Worm (Caenorhabditis elegans) whole organism, midembryonic: ENCODE results near the gene ZK1098.3.

Experiments
- T22C8.4 ChIP-seq: fragments of 200-800 bp; sonication (Bioruptor generic); IDR thresholded peaks from 2 replicates; pipeline ENCODE4 v1.3.6; 2022; ENCODE audit warnings: missing genetic modification characterization, missing compliant biosample characterization
- flt-1 ChIP-seq: fragments of 200-800 bp; sonication (Bioruptor generic); IDR thresholded peaks from 2 replicates; pipeline ENCODE4 v1.3.6; 2022; ENCODE audit warnings: missing genetic modification characterization, missing compliant biosample characterization
- klf-2 ChIP-seq: fragments of 200-800 bp; sonication (Bioruptor generic); conservative IDR thresholded peaks from 2 replicates; pipeline ENCODE4 v1.3.6; 2022; ENCODE audit warnings: missing genetic modification reagents, missing genetic modification characterization, missing compliant biosample characterization
- tab-1 ChIP-seq: fragments of 200-800 bp; sonication (Bioruptor generic); IDR thresholded peaks from 2 replicates; pipeline ENCODE4 v1.3.6; 2022; ENCODE audit warnings: missing genetic modification characterization, missing compliant biosample characterization
- ztf-23 ChIP-seq: fragments of 200-800 bp; sonication (Bioruptor generic); IDR thresholded peaks from 2 replicates; pipeline ENCODE4 v1.3.6; 2022; ENCODE audit warnings: missing genetic modification reagents, missing genetic modification characterization, missing compliant biosample characterization

ce11 chrIII:9559381-9559881 is 20.9 kb upstream of the ZK1098.3 start, which contains the start of gene C48B4.7:
- TF ChIP-seq klf-2 (GFP tag; lab: Robert Waterston, UW) (no peak), flt-1 (GFP tag; lab: Robert Waterston, UW) (no peak), tab-1 (no peak), T22C8.4 (GFP tag; lab: Robert Waterston, UW) (no peak), ztf-23 (GFP tag; lab: Robert Waterston, UW) (no peak)
